Worm (Caenorhabditis elegans): Measurements from ENCODE around the gene uggt-1.

ce11 chrX:7460516-7460915 lies 40.3 kb downstream of the uggt-1 start:
- no peak for TF ChIP-seq him-1 (tag; optimal IDR thresholded peaks at IDR 0.05)
- no peak for TF ChIP-seq F39B2.1 (GFP tag; IDR thresholded peaks at IDR 0.05)
- no peak for TF ChIP-seq nfya-1 (tag; optimal IDR thresholded peaks at IDR 0.05; ENCODE audit: borderline replicate concordance, insufficient read depth)
- TF ChIP-seq D2030.7 (GFP tag; IDR thresholded peaks at IDR 0.05) = no peak
- no peak for TF ChIP-seq ztf-18 (tag; optimal IDR thresholded peaks at IDR 0.05)
- no peak for TF ChIP-seq F23B12.7 (tag; optimal IDR thresholded peaks at IDR 0.05; ENCODE audit: insufficient read depth)
- no peak for TF ChIP-seq attf-6 (GFP tag; IDR thresholded peaks at IDR 0.05)
- TF ChIP-seq ekl-4 (GFP tag; IDR thresholded peaks at IDR 0.05) = no peak
- TF ChIP-seq let-526 (GFP tag; IDR thresholded peaks at IDR 0.05) = no peak
- no peak for TF ChIP-seq sdz-38 (tag; optimal IDR thresholded peaks at IDR 0.05)
- no peak for TF ChIP-seq lin-54 (GFP tag; optimal IDR thresholded peaks at IDR 0.05)
- TF ChIP-seq dpl-1 (GFP tag; optimal IDR thresholded peaks at IDR 0.05) = no peak
- TF ChIP-seq F57C9.4 (tag; optimal IDR thresholded peaks at IDR 0.05) = no peak

Data from whole organism, young adult.